Fruit fly (Drosophila melanogaster) whole organism, embryonic: ENCODE data around the gene CHOp24.

Experiments used
- ATbp ChIP-seq: fragments of 200-800 bp; sonication (Bioruptor generic); optimal IDR thresholded peaks from 2 replicates; lab custom pipeline; 2017; ENCODE audit warnings: missing biosample characterization, mild to moderate bottlenecking, missing genetic modification characterization, missing genetic modification reagents
- B-H2 ChIP-seq: fragments of 200-800 bp; sonication (Bioruptor generic); optimal IDR thresholded peaks from 2 replicates; lab custom pipeline; 2018; ENCODE audit warnings: missing biosample characterization, mild to moderate bottlenecking, missing genetic modification characterization
- Blimp-1 ChIP-seq: fragments of 200-800 bp; sonication (Bioruptor generic); optimal IDR thresholded peaks from 3 replicates; lab custom pipeline; 2018; ENCODE audit warnings: missing biosample characterization, missing genetic modification characterization, mild to moderate bottlenecking, moderate library complexity, missing genetic modification reagents
- CG10267 ChIP-seq: fragments of 200-800 bp; sonication (Bioruptor generic); optimal IDR thresholded peaks from 2 replicates; lab custom pipeline; 2018; ENCODE audit warnings: missing biosample characterization, mild to moderate bottlenecking, missing genetic modification characterization, moderate library complexity
- CG10543 ChIP-seq: fragments of 200-800 bp; sonication (Bioruptor generic); optimal IDR thresholded peaks from 3 replicates; lab custom pipeline; 2017; ENCODE audit warnings: missing biosample characterization, mild to moderate bottlenecking, missing genetic modification characterization, moderate library complexity
- CG10979 ChIP-seq: fragments of 200-800 bp; sonication (Bioruptor generic); optimal IDR thresholded peaks from 2 replicates; lab custom pipeline; 2018; ENCODE audit warnings: missing biosample characterization, mild to moderate bottlenecking, missing genetic modification characterization, moderate library complexity
- CG12219 ChIP-seq: fragments of 200-800 bp; sonication (Bioruptor generic); optimal IDR thresholded peaks from 3 replicates; lab custom pipeline; 2018; ENCODE audit warnings: missing biosample characterization, mild to moderate bottlenecking, missing genetic modification characterization
- CG13775 ChIP-seq: fragments of 200-800 bp; sonication (Bioruptor generic); optimal IDR thresholded peaks from 3 replicates; lab custom pipeline; 2017; ENCODE audit warnings: missing biosample characterization, mild to moderate bottlenecking, missing genetic modification characterization
- CG15601 ChIP-seq: fragments of 200-800 bp; sonication (Bioruptor generic); optimal IDR thresholded peaks from 3 replicates; lab custom pipeline; 2019; ENCODE audit warnings: missing biosample characterization, mild to moderate bottlenecking, missing genetic modification characterization, moderate library complexity
- CG1603 ChIP-seq: fragments of 200-800 bp; sonication (Bioruptor generic); optimal IDR thresholded peaks from 2 replicates; lab custom pipeline; 2019; ENCODE audit warnings: missing biosample characterization, mild to moderate bottlenecking, missing genetic modification characterization, moderate library complexity
- CG17912 ChIP-seq: fragments of 200-800 bp; sonication (Bioruptor generic); optimal IDR thresholded peaks from 2 replicates; lab custom pipeline; 2018; ENCODE audit warnings: missing biosample characterization, mild to moderate bottlenecking, missing genetic modification characterization
- CG2202 ChIP-seq: fragments of 200-800 bp; sonication (Bioruptor generic); optimal IDR thresholded peaks from 2 replicates; lab custom pipeline; 2018; ENCODE audit warnings: missing biosample characterization, mild to moderate bottlenecking, missing genetic modification characterization
- CG30431 ChIP-seq: fragments of 200-800 bp; sonication (Bioruptor generic); optimal IDR thresholded peaks from 2 replicates; lab custom pipeline; 2017; ENCODE audit warnings: missing biosample characterization, missing genetic modification characterization
- CG34422 ChIP-seq: fragments of 200-800 bp; sonication (Bioruptor generic); IDR thresholded peaks from 3 replicates; pipeline ENCODE4 v1.3.6; 2022; ENCODE audit warnings: missing biosample characterization, missing genetic modification characterization
- CG6689 ChIP-seq: fragments of 200-800 bp; sonication (Bioruptor generic); IDR thresholded peaks from 2 replicates; pipeline ENCODE4 v1.3.6; 2022; ENCODE audit warnings: missing biosample characterization, missing genetic modification characterization
- CG7271 ChIP-seq: fragments of 200-800 bp; sonication (Bioruptor generic); optimal IDR thresholded peaks from 2 replicates; lab custom pipeline; 2018; ENCODE audit warnings: missing biosample characterization, mild to moderate bottlenecking, missing genetic modification characterization, moderate library complexity
- CG7372 ChIP-seq: fragments of 200-800 bp; sonication (Bioruptor generic); IDR thresholded peaks from 2 replicates; pipeline ENCODE4 v1.3.6; 2022; ENCODE audit warnings: missing biosample characterization, missing genetic modification characterization
- CG7556 ChIP-seq: fragments of 200-800 bp; sonication (Bioruptor generic); optimal IDR thresholded peaks from 2 replicates; lab custom pipeline; 2017; ENCODE audit warnings: missing biosample characterization, mild to moderate bottlenecking, missing genetic modification characterization
- CG8281 ChIP-seq: fragments of 200-800 bp; sonication (Bioruptor generic); optimal IDR thresholded peaks from 2 replicates; lab custom pipeline; 2018; ENCODE audit warnings: missing biosample characterization, mild to moderate bottlenecking, missing genetic modification characterization, moderate library complexity
- CG8290 ChIP-seq, 3 experiments: fragments of 200-800 bp; sonication (Bioruptor generic); optimal IDR thresholded peaks; 2 replicates each; lab custom pipeline; 2016 to 2019; ENCODE audit warnings: missing biosample characterization in 3 of 3, missing genetic modification characterization in 3 of 3, mild to moderate bottlenecking in 2 of 3, moderate library complexity in 1 of 3
- CoRest ChIP-seq: fragments of 200-800 bp; sonication (Bioruptor generic); optimal IDR thresholded peaks from 3 replicates; lab custom pipeline; 2018; ENCODE audit warnings: missing biosample characterization, mild to moderate bottlenecking, missing genetic modification characterization, moderate library complexity
- E2f1 ChIP-seq: fragments of 200-800 bp; sonication (Bioruptor generic); IDR thresholded peaks from 2 replicates; pipeline ENCODE4 v1.3.6; 2022; ENCODE audit warnings: missing biosample characterization, missing genetic modification characterization
- E2f2 ChIP-seq: fragments of 200-800 bp; sonication (Bioruptor generic); IDR thresholded peaks from 2 replicates; pipeline ENCODE4 v1.3.6; 2022; ENCODE audit warnings: missing biosample characterization, missing genetic modification characterization
- Ets65A ChIP-seq: fragments of 200-800 bp; sonication (Bioruptor generic); peaks from one replicate; lab custom pipeline; 2016; ENCODE audit warnings: missing biosample characterization, missing genetic modification characterization
- MTF-1 ChIP-seq: fragments of 200-800 bp; sonication (Bioruptor generic); optimal IDR thresholded peaks from 2 replicates; lab custom pipeline; 2018; ENCODE audit warnings: missing biosample characterization, mild to moderate bottlenecking, missing genetic modification characterization, borderline replicate concordance
- Myb ChIP-seq: fragments of 200-800 bp; sonication (Bioruptor generic); optimal IDR thresholded peaks from 2 replicates; lab custom pipeline; 2016; ENCODE audit warnings: missing biosample characterization, missing genetic modification characterization
- Xrp1 ChIP-seq: fragments of 200-800 bp; sonication (Bioruptor generic); IDR thresholded peaks from 2 replicates; pipeline ENCODE4 v1.3.6; 2022; ENCODE audit warnings: missing biosample characterization, missing genetic modification characterization
- ab ChIP-seq: fragments of 200-800 bp; sonication (Bioruptor generic); optimal IDR thresholded peaks from 2 replicates; lab custom pipeline; 2016; ENCODE audit warnings: missing biosample characterization, missing genetic modification characterization
- ase ChIP-seq: fragments of 200-800 bp; sonication (Bioruptor generic); IDR thresholded peaks from 3 replicates; pipeline ENCODE4 v1.3.6; 2022; ENCODE audit warnings: missing biosample characterization, missing genetic modification characterization
- bsh ChIP-seq, 2 experiments: fragments of 200-800 bp; sonication (Bioruptor generic); optimal IDR thresholded peaks; 2 replicates each; lab custom pipeline; 2017 to 2018; ENCODE audit warnings: mild to moderate bottlenecking in 2 of 2, missing biosample characterization in 2 of 2, missing genetic modification characterization in 2 of 2, moderate library complexity in 1 of 2
- cg ChIP-seq: fragments of 200-800 bp; sonication (Bioruptor generic); optimal IDR thresholded peaks from 3 replicates; lab custom pipeline; 2019; ENCODE audit warnings: missing biosample characterization, mild to moderate bottlenecking, missing genetic modification characterization, moderate library complexity
- da ChIP-seq: fragments of 200-800 bp; sonication (Bioruptor generic); optimal IDR thresholded peaks from 2 replicates; lab custom pipeline; 2016; ENCODE audit warnings: missing biosample characterization, missing genetic modification characterization
- dmrt11E ChIP-seq: fragments of 200-800 bp; sonication (Bioruptor generic); optimal IDR thresholded peaks from 3 replicates; lab custom pipeline; 2018; ENCODE audit warnings: missing biosample characterization, mild to moderate bottlenecking, missing genetic modification characterization, moderate library complexity
- dpn ChIP-seq, 2 experiments: fragments of 200-800 bp; sonication (Bioruptor generic); optimal IDR thresholded peaks; 3 replicates each; lab custom pipeline; 2016; ENCODE audit warnings: missing biosample characterization in 2 of 2, missing genetic modification characterization in 2 of 2
- ems ChIP-seq: fragments of 200-800 bp; sonication (Bioruptor generic); optimal IDR thresholded peaks from 3 replicates; lab custom pipeline; 2016; ENCODE audit warnings: missing biosample characterization, missing genetic modification characterization
- fd102C ChIP-seq: fragments of 200-800 bp; sonication (Bioruptor generic); optimal IDR thresholded peaks from 2 replicates; lab custom pipeline; 2018; ENCODE audit warnings: missing biosample characterization, mild to moderate bottlenecking, missing genetic modification characterization, moderate library complexity
- gcm2 ChIP-seq: fragments of 200-800 bp; sonication (Bioruptor generic); optimal IDR thresholded peaks from 2 replicates; lab custom pipeline; 2016; ENCODE audit warnings: missing biosample characterization, missing genetic modification characterization
- gsb-n ChIP-seq: fragments of 200-800 bp; sonication (Bioruptor generic); optimal IDR thresholded peaks from 3 replicates; lab custom pipeline; 2018; ENCODE audit warnings: missing biosample characterization, mild to moderate bottlenecking, missing genetic modification characterization
- ind ChIP-seq: fragments of 200-800 bp; sonication (Bioruptor generic); optimal IDR thresholded peaks from 3 replicates; lab custom pipeline; 2016; ENCODE audit warnings: missing biosample characterization, missing genetic modification characterization
- klu ChIP-seq: fragments of 200-800 bp; sonication (Bioruptor generic); IDR thresholded peaks from 2 replicates; pipeline ENCODE4 v1.3.6; 2022; ENCODE audit warnings: missing biosample characterization, missing genetic modification characterization
- lov ChIP-seq, 2 experiments: fragments of 200-800 bp in 1 of 2; fragments of >200 bp in 1 of 2; sonication (Bioruptor generic) in 1 of 2; IDR thresholded peaks in 1 of 2; optimal IDR thresholded peaks in 1 of 2; 2 replicates in 1 of 2; 3 replicates in 1 of 2; pipeline versions ENCODE4 v1.3.6 to Lab custom; 2017 to 2022; ENCODE audit warnings: missing biosample characterization in 1 of 2, missing genetic modification characterization in 1 of 2
- nmo ChIP-seq: fragments of 200-800 bp; sonication (Bioruptor generic); optimal IDR thresholded peaks from 2 replicates; lab custom pipeline; 2018; ENCODE audit warnings: missing biosample characterization, mild to moderate bottlenecking, missing genetic modification characterization, moderate library complexity
- org-1 ChIP-seq: fragments of 200-800 bp; sonication (Bioruptor generic); optimal IDR thresholded peaks from 2 replicates; lab custom pipeline; 2017; ENCODE audit warnings: missing biosample characterization, missing genetic modification characterization
- phol ChIP-seq: fragments of 200-800 bp; sonication (Bioruptor generic); optimal IDR thresholded peaks from 3 replicates; lab custom pipeline; 2018; ENCODE audit warnings: missing biosample characterization, mild to moderate bottlenecking, missing genetic modification characterization, moderate library complexity
- sens ChIP-seq: fragments of 200-800 bp; sonication (Bioruptor generic); peaks from one replicate; lab custom pipeline; 2016; ENCODE audit warnings: missing biosample characterization, missing genetic modification characterization
- sna ChIP-seq: fragments of 200-800 bp; sonication (Bioruptor generic); IDR thresholded peaks from 2 replicates; pipeline ENCODE4 v1.3.6; 2022; ENCODE audit warnings: missing biosample characterization, missing genetic modification characterization; ENCODE audit not compliant: partially characterized antibody
- sr ChIP-seq: fragments of 200-800 bp; sonication (Bioruptor generic); IDR thresholded peaks from 3 replicates; pipeline ENCODE4 v1.3.6; 2022; ENCODE audit warnings: missing biosample characterization, missing genetic modification characterization
- sug ChIP-seq: fragments of 200-800 bp; optimal IDR thresholded peaks from 2 replicates; lab custom pipeline; 2019; ENCODE audit warnings: missing biosample characterization, mild to moderate bottlenecking, missing genetic modification characterization, moderate library complexity
- trem ChIP-seq: fragments of 200-800 bp; optimal IDR thresholded peaks from 3 replicates; lab custom pipeline; 2019; ENCODE audit warnings: missing biosample characterization, mild to moderate bottlenecking, missing genetic modification characterization, moderate library complexity

Gene CHOp24

dm6 chrX:4498234-4498633 lies 42.5 kb upstream of the CHOp24 start (continued):
- no peak for TF ChIP-seq cg (GFP tag; lab: Kevin White, UChicago)
- no peak for TF ChIP-seq CG8290 (GFP tag; optimal IDR thresholded peaks at IDR 0.05; lab: Kevin White, UChicago)
- peak in 1 of 2 experiments; percentile 17 for TF ChIP-seq CG8290 (tag; optimal IDR thresholded peaks at IDR 0.05; lab: Kevin White, UChicago)
- TF ChIP-seq CG1603: peak; percentile 70
- TF ChIP-seq CG8281 (tag; lab: Kevin White, UChicago): no peak
- no peak for TF ChIP-seq gcm2
- no peak for TF ChIP-seq B-H2
- peak in 1 of 2 experiments; percentile 70 for TF ChIP-seq bsh (GFP tag; optimal IDR thresholded peaks at IDR 0.05; lab: Kevin White, UChicago)
- TF ChIP-seq CG6689: peak; percentile 55
- TF ChIP-seq Myb: no peak
- TF ChIP-seq sug (tag; lab: Kevin White, UChicago): no peak
- TF ChIP-seq CG17912 (GFP tag; lab: Kevin White, UChicago): no peak
- peak; percentile 36 for TF ChIP-seq ATbp (GFP tag; lab: Kevin White, UChicago)
- peak; percentile 22 for TF ChIP-seq CoRest
- TF ChIP-seq Ets65A (GFP tag; lab: Kevin White, UChicago): peak; percentile 78
- TF ChIP-seq ind (GFP tag; lab: Kevin White, UChicago): peak; percentile 35
- no peak for TF ChIP-seq CG12219 (GFP tag; lab: Kevin White, UChicago)
- TF ChIP-seq E2f2 (GFP tag; lab: Robert Waterston, UW): peak; percentile 15; the same call in 1 of the 2 replicates
- 0 out of 2 replicates have a peak, but pooled peaks have one; percentile 44 for TF ChIP-seq E2f1 (GFP tag; lab: Robert Waterston, UW)
- TF ChIP-seq CG7556 (GFP tag; lab: Kevin White, UChicago): peak; percentile 13
- TF ChIP-seq Xrp1: peak; percentile 68
- peak; percentile 13 for TF ChIP-seq CG13775 (GFP tag; lab: Kevin White, UChicago)
- peak; percentile 7 for TF ChIP-seq CG2202 (tag; lab: Kevin White, UChicago)
- TF ChIP-seq org-1: peak; percentile 11
- peak; percentile 16 for TF ChIP-seq ems (GFP tag; lab: Kevin White, UChicago)
- peak; percentile 94 for TF ChIP-seq sens (GFP tag; lab: Kevin White, UChicago)
- peak; percentile 40 for TF ChIP-seq phol
- TF ChIP-seq dpn (GFP tag; optimal IDR thresholded peaks at IDR 0.05; lab: Kevin White, UChicago): peak in 1 of 2 experiments; percentile 37
- no peak for TF ChIP-seq CG7372 (GFP tag; lab: Robert Waterston, UW)
- TF ChIP-seq ase (GFP tag; lab: Robert Waterston, UW): no peak
- no peak for TF ChIP-seq lov (optimal IDR thresholded peaks at IDR 0.05; lab: Kevin White, UChicago)
- 0 out of 3 replicates have a peak, but pooled peaks have one; percentile 43 for TF ChIP-seq lov (GFP tag; IDR thresholded peaks at IDR 0.05; lab: Robert Waterston, UW)
- no peak for TF ChIP-seq MTF-1 (GFP tag; lab: Kevin White, UChicago)
- TF ChIP-seq CG34422 (GFP tag; lab: Robert Waterston, UW): peak; percentile 32; the same call in 1 of the 3 replicates
- peak; percentile 51 for TF ChIP-seq dmrt11E (tag; lab: Kevin White, UChicago)
- no peak for TF ChIP-seq CG7271 (tag; lab: Kevin White, UChicago)
- TF ChIP-seq fd102C (GFP tag; lab: Kevin White, UChicago): no peak
- no peak for TF ChIP-seq klu (GFP tag; lab: Robert Waterston, UW)
- peak; percentile 13 for TF ChIP-seq gsb-n (tag; lab: Kevin White, UChicago)
- TF ChIP-seq sna (GFP tag; lab: Robert Waterston, UW): no peak
- TF ChIP-seq ab (GFP tag; lab: Kevin White, UChicago): no peak
- TF ChIP-seq CG10543 (GFP tag; lab: Kevin White, UChicago): no peak
- no peak for TF ChIP-seq trem (tag; lab: Kevin White, UChicago)
- peak; percentile 65 for TF ChIP-seq CG10979 (tag; lab: Kevin White, UChicago)
- TF ChIP-seq da (GFP tag; lab: Kevin White, UChicago): no peak
- TF ChIP-seq CG30431 (GFP tag; lab: Kevin White, UChicago): peak; percentile 2
- TF ChIP-seq CG10267 (tag; lab: Kevin White, UChicago): peak; percentile 36
- peak; percentile 45 for TF ChIP-seq nmo (GFP tag; lab: Kevin White, UChicago)
- TF ChIP-seq CG15601 (tag; lab: Kevin White, UChicago): no peak
- no peak for TF ChIP-seq sr (GFP tag; lab: Robert Waterston, UW)
- peak; percentile 54 for TF ChIP-seq Blimp-1 (GFP tag; lab: Kevin White, UChicago)
